Worm (Caenorhabditis elegans) whole organism, L4/young adult: Measurements from ENCODE around the gene Y54F10BM.22.

Source experiments
- dao-5 ChIP-seq: sonication (generic microtip); optimal IDR thresholded peaks from 2 replicates; lab custom pipeline; 2016; ENCODE audit warnings: missing genotype, missing genetic modification characterization, moderate library complexity, missing compliant biosample characterization
- him-1 ChIP-seq: sonication (generic microtip); optimal IDR thresholded peaks from 2 replicates; lab custom pipeline; 2016; ENCODE audit warnings: missing genotype, missing genetic modification reagents, missing genetic modification characterization, missing compliant biosample characterization

- TF ChIP-seq dao-5 (tag; lab: Kevin White, UChicago): no peak
- no peak for TF ChIP-seq him-1 (tag; lab: Kevin White, UChicago)
Observed at ce11 chrIII:2304149-2304548, 23.4 kb downstream of the Y54F10BM.22 start.
